Worm (Caenorhabditis elegans) whole organism, L1 larva: ENCODE data around the gene T28B11.1.

ENCODE experiments used
- ceh-90 ChIP-seq: sonication (generic microtip); optimal IDR thresholded peaks from 2 replicates; lab custom pipeline; 2016; ENCODE audit warnings: missing genetic modification characterization, missing compliant biosample characterization
- egl-27 ChIP-seq, 2 experiments: fragments of 150-350 bp in 1 of 2; sonication (generic microtip); optimal IDR thresholded peaks; 3 replicates each; lab custom pipeline; 2017 to 2018; ENCODE audit warnings: missing biosample characterization in 2 of 2, missing genetic modification characterization in 2 of 2, missing genetic modification reagents in 2 of 2
- elt-3 ChIP-seq, 6 experiments: fragments of 150-350 bp in 1 of 6; sonication (generic microtip); optimal IDR thresholded peaks; 2 replicates each; lab custom pipeline; 2017 to 2018; ENCODE audit warnings: missing biosample characterization in 6 of 6, missing genetic modification characterization in 6 of 6, inconsistent platforms in 1 of 6
- mdl-1 ChIP-seq, 2 experiments: fragments of 150-350 bp; optimal IDR thresholded peaks; 2 replicates each; lab custom pipeline; 2014 to 2017; ENCODE audit warnings: missing biosample characterization in 2 of 2, missing genetic modification characterization in 2 of 2, inconsistent platforms in 1 of 2
- nhr-19 ChIP-seq: fragments of 200-800 bp; sonication (Bioruptor generic); conservative IDR thresholded peaks from 2 replicates; pipeline ENCODE4 v1.3.6; 2022; ENCODE audit warnings: missing genetic modification characterization, missing compliant biosample characterization
- rnt-1 ChIP-seq: sonication (generic microtip); optimal IDR thresholded peaks from 2 replicates; lab custom pipeline; 2016; ENCODE audit warnings: mild to moderate bottlenecking, missing genetic modification characterization, moderate library complexity, missing compliant biosample characterization
- snpc-4 ChIP-seq: fragments of 150-350 bp; optimal IDR thresholded peaks from 2 replicates; lab custom pipeline; 2014; ENCODE audit warnings: missing biosample characterization, missing genetic modification characterization
- unc-62 ChIP-seq: fragments of 150-350 bp; optimal IDR thresholded peaks from 2 replicates; lab custom pipeline; 2014; ENCODE audit warnings: missing biosample characterization, missing genetic modification reagents, missing genetic modification characterization

DNA sequence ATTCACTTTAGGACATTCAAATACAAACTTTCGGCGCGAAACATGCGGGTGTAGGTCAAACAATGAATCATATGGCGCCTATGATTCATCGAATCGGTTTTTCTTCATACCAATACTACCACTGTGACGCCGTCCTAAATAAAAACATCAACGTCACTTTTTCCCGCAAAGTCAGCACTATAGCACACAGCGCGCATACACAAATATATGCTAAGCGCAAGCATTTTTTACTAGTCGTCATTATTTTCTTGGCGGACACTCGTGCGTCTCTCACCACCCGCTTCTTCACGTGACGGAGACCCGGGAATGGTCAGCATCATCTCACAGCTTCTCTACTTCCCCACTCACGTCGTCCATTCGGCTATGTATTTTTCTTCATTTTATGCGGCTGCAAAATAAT lies 9.0 kb downstream of the T28B11.1 start:
- TF ChIP-seq unc-62 (no peak), elt-3 (tag; optimal IDR thresholded peaks at IDR 0.05; lab: Kevin White, UChicago) (no peak), mdl-1 (tag; optimal IDR thresholded peaks at IDR 0.05; lab: Kevin White, UChicago) (peak in 1 of 2 experiments; percentile 58), egl-27 (tag; optimal IDR thresholded peaks at IDR 0.05; lab: Kevin White, UChicago) (no peak), snpc-4 (tag; lab: Kevin White, UChicago) (no peak), rnt-1 (no peak), nhr-19 (no peak), ceh-90 (tag; lab: Kevin White, UChicago) (no peak)
